Comparison of ENCODE assay signal across 2 worm cellular contexts in genomic region chrX:17390531-17390930, ce11.
TF ChIP-seq lines count a peak whose summit lies in the region.

No protein-coding gene starts in this region.

TF ChIP-seq in whole organism, L4 larva, 104 proteins besides CTCF, POLR2A, EP300 and RAD21:
- no peak for TF ChIP-seq ces-1 (GFP tag; optimal IDR thresholded peaks at IDR 0.05; lab: Kevin White, UChicago)
- no peak for TF ChIP-seq nhr-11 (tag; optimal IDR thresholded peaks at IDR 0.05; lab: Kevin White, UChicago)
- TF ChIP-seq T20F7.1 (GFP tag; optimal IDR thresholded peaks at IDR 0.05; lab: Kevin White, UChicago): no peak
- no peak for TF ChIP-seq F10B5.3 (tag; optimal IDR thresholded peaks at IDR 0.05; lab: Kevin White, UChicago)
- no peak for TF ChIP-seq R02D3.7 (tag; optimal IDR thresholded peaks at IDR 0.05; lab: Kevin White, UChicago)
- TF ChIP-seq ceh-20 (GFP tag; IDR thresholded peaks at IDR 0.05; lab: Robert Waterston, UW): no peak
- no peak for TF ChIP-seq snpc-1.2 (GFP tag; IDR thresholded peaks at IDR 0.05; lab: Robert Waterston, UW)
- TF ChIP-seq hlh-11 (tag; optimal IDR thresholded peaks at IDR 0.05; lab: Kevin White, UChicago): no peak
- no peak for TF ChIP-seq ceh-28 (tag; optimal IDR thresholded peaks at IDR 0.05; lab: Kevin White, UChicago)
- TF ChIP-seq tag-97 (GFP tag; IDR thresholded peaks at IDR 0.05; lab: Robert Waterston, UW): no peak
- TF ChIP-seq unc-62 (GFP tag; optimal IDR thresholded peaks at IDR 0.05 in 1 of 2; lab: Kevin White, UChicago): peak in 1 of 2 experiments; percentile 96
- TF ChIP-seq unc-62 (tag; optimal IDR thresholded peaks at IDR 0.05; lab: Kevin White, UChicago): no peak
- TF ChIP-seq mes-2 (tag; optimal IDR thresholded peaks at IDR 0.05; lab: Kevin White, UChicago; ENCODE audit: poor library complexity, severe bottlenecking): no peak
- no peak for TF ChIP-seq ceh-32 (tag; optimal IDR thresholded peaks at IDR 0.05; lab: Kevin White, UChicago; ENCODE audit: poor library complexity)
- TF ChIP-seq attf-4 (tag; optimal IDR thresholded peaks at IDR 0.05; lab: Kevin White, UChicago): no peak
- peak; percentile 43 for TF ChIP-seq set-16 (GFP tag; IDR thresholded peaks at IDR 0.05; lab: Robert Waterston, UW)
- no peak for TF ChIP-seq nhr-237 (tag; optimal IDR thresholded peaks at IDR 0.05; lab: Kevin White, UChicago)
- no peak for TF ChIP-seq F37D6.2 (tag; optimal IDR thresholded peaks at IDR 0.05; lab: Kevin White, UChicago)
- TF ChIP-seq F26F4.8 (GFP tag; conservative IDR thresholded peaks at IDR 0.05; lab: Robert Waterston, UW): no peak

TF ChIP-seq in whole organism, young adult, 124 proteins besides CTCF, POLR2A, EP300 and RAD21:
- TF ChIP-seq zfh-2 (GFP tag; conservative IDR thresholded peaks at IDR 0.05; lab: Robert Waterston, UW): peak; percentile 51
- TF ChIP-seq hsf-1 (GFP tag; IDR thresholded peaks at IDR 0.05; lab: Robert Waterston, UW): no peak
- TF ChIP-seq lir-1 (GFP tag; conservative IDR thresholded peaks at IDR 0.05; lab: Robert Waterston, UW): no peak
- no peak for TF ChIP-seq zim-3 (tag; optimal IDR thresholded peaks at IDR 0.05; lab: Kevin White, UChicago)
- no peak for TF ChIP-seq ceh-79 (tag; optimal IDR thresholded peaks at IDR 0.05; lab: Kevin White, UChicago)
- TF ChIP-seq unc-62 (GFP tag; optimal IDR thresholded peaks at IDR 0.05; lab: Kevin White, UChicago): no peak
